Fruit fly (Drosophila melanogaster) whole organism, prepupa: ENCODE data around the gene HipHop.

Experiments
- CG11294 ChIP-seq: fragments of 200-800 bp; sonication (Bioruptor generic); IDR thresholded peaks from 2 replicates; pipeline ENCODE4 v1.3.6; 2022; ENCODE audit warnings: missing biosample characterization, missing genetic modification characterization
- CG16779 ChIP-seq: fragments of 200-800 bp; sonication (Bioruptor generic); optimal IDR thresholded peaks from 3 replicates; lab custom pipeline; 2017; ENCODE audit warnings: missing biosample characterization, mild to moderate bottlenecking, missing genetic modification characterization
- CG6854 ChIP-seq: fragments of 200-800 bp; sonication (Bioruptor generic); optimal IDR thresholded peaks from 2 replicates; lab custom pipeline; 2017; ENCODE audit warnings: missing biosample characterization, mild to moderate bottlenecking, missing genetic modification characterization
- CG8632 ChIP-seq: fragments of 200-800 bp; sonication (Bioruptor generic); optimal IDR thresholded peaks from 3 replicates; lab custom pipeline; 2016; ENCODE audit warnings: missing biosample characterization, missing genetic modification characterization
- Eip93F ChIP-seq: fragments of 200-800 bp; sonication (Bioruptor generic); optimal IDR thresholded peaks from 2 replicates; lab custom pipeline; 2016; ENCODE audit warnings: missing biosample characterization, mild to moderate bottlenecking, missing genetic modification characterization
- Hr39 ChIP-seq: fragments of 200-800 bp; sonication (Bioruptor generic); optimal IDR thresholded peaks from 2 replicates; lab custom pipeline; 2016; ENCODE audit warnings: missing biosample characterization, missing genetic modification characterization
- Smox ChIP-seq: fragments of 200-800 bp; sonication (Bioruptor generic); optimal IDR thresholded peaks from 3 replicates; lab custom pipeline; 2016; ENCODE audit warnings: missing biosample characterization, missing genetic modification characterization
- Sox102F ChIP-seq: fragments of 200-800 bp; sonication (Bioruptor generic); optimal IDR thresholded peaks from 2 replicates; lab custom pipeline; 2016; ENCODE audit warnings: missing biosample characterization, mild to moderate bottlenecking, missing genetic modification characterization
- dac ChIP-seq: fragments of 200-800 bp; sonication (Bioruptor generic); optimal IDR thresholded peaks from 2 replicates; lab custom pipeline; 2017; ENCODE audit warnings: missing biosample characterization, mild to moderate bottlenecking, missing genetic modification characterization
- pdm3 ChIP-seq: fragments of 200-800 bp; sonication (Bioruptor generic); optimal IDR thresholded peaks from 3 replicates; lab custom pipeline; 2016; ENCODE audit warnings: missing biosample characterization, missing genetic modification characterization
- spab ChIP-seq: fragments of 200-800 bp; sonication (Bioruptor generic); optimal IDR thresholded peaks from 2 replicates; lab custom pipeline; 2017; ENCODE audit warnings: missing biosample characterization, mild to moderate bottlenecking, missing genetic modification characterization, missing genetic modification reagents
- ss ChIP-seq, 2 experiments: fragments of 200-800 bp; sonication (Bioruptor generic); optimal IDR thresholded peaks; 2 replicates in 1 of 2; 3 replicates in 1 of 2; lab custom pipeline; 2017 to 2018; ENCODE audit warnings: mild to moderate bottlenecking in 2 of 2, missing biosample characterization in 2 of 2, missing genetic modification characterization in 2 of 2, moderate library complexity in 1 of 2
- topi ChIP-seq: fragments of 200-800 bp; sonication (Bioruptor generic); optimal IDR thresholded peaks from 3 replicates; lab custom pipeline; 2016; ENCODE audit warnings: missing biosample characterization, missing genetic modification characterization

- TF ChIP-seq Smox (GFP tag; lab: Kevin White, UChicago) (no peak), CG8632 (GFP tag; lab: Kevin White, UChicago) (no peak), Sox102F (GFP tag; lab: Kevin White, UChicago) (no peak), spab (GFP tag; lab: Kevin White, UChicago) (no peak), dac (GFP tag; lab: Kevin White, UChicago) (no peak), topi (GFP tag; lab: Kevin White, UChicago) (no peak), ss (GFP tag; optimal IDR thresholded peaks at IDR 0.05; lab: Kevin White, UChicago) (peak in 1 of 2 experiments; percentile 38), Hr39 (no peak), Eip93F (GFP tag; lab: Kevin White, UChicago) (no peak), CG11294 (GFP tag; lab: Robert Waterston, UW) (no peak), pdm3 (no peak), CG6854 (GFP tag; lab: Kevin White, UChicago) (no peak), CG16779 (no peak)
Observed at dm6 chr3L:18824851-18825250, 3.9 kb downstream of the HipHop start.
